Fruit fly (Drosophila melanogaster): ENCODE measurements around the gene Hsdl2.

DNA sequence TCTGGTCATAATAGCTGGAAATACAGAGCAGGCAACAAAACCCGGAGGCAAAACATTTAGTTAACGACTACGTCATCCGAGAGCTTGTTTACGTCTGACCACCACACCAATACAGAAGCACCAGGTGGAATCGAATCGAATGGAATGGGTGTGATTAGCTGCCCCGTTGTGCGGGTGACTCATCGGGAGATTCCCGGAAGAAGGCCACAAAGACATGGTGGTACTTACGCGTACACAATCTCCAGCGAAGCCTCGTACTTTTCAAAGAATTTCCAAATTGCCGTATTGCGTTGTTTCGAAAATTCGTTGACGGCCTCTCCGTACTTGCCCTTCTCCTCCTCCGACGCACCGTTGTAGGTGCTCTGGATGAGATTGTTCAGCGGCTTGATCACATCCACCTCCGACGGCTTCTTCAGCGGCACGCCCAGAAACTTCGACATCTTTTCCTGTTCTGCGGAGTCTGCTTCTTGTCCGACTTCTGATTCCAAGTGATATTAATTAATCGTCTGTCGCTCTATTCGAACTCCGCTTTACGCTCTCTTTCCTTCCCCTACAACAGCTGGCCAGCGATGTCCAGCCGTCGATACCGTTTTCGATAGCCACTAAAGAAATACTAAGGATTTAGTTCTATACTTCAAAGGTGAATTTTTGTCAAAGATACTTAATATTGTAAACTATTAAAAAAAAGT is 22.4 kb downstream of the Hsdl2 start, which contains the start of gene ALiX:
- TF ChIP-seq psq (optimal IDR thresholded peaks at IDR 0.05): no peak
- no peak for TF ChIP-seq insv (optimal IDR thresholded peaks at IDR 0.05)
- TF ChIP-seq Sin3A (optimal IDR thresholded peaks at IDR 0.05): no peak
- no peak for TF ChIP-seq h (optimal IDR thresholded peaks at IDR 0.05)
- TF ChIP-seq ttk (optimal IDR thresholded peaks at IDR 0.05): no peak
- no peak for TF ChIP-seq Myc (optimal IDR thresholded peaks at IDR 0.05)

Measured in Kc167 (cell line).